Worm (Caenorhabditis elegans) whole organism, L1 larva: Measurements from ENCODE around the gene ife-4.

Experiments
- C04F5.9 ChIP-seq: sonication (generic microtip); optimal IDR thresholded peaks from 2 replicates; lab custom pipeline; 2016; ENCODE audit warnings: missing genetic modification characterization, missing compliant biosample characterization
- F16B12.6 ChIP-seq: fragments of 150-350 bp; optimal IDR thresholded peaks from 2 replicates; lab custom pipeline; 2014; ENCODE audit warnings: missing biosample characterization, missing genetic modification characterization
- aly-2 ChIP-seq: fragments of 150-350 bp; optimal IDR thresholded peaks from 2 replicates; lab custom pipeline; 2014; ENCODE audit warnings: missing biosample characterization, missing genetic modification characterization
- blmp-1 ChIP-seq: fragments of 150-350 bp; optimal IDR thresholded peaks from 2 replicates; lab custom pipeline; 2014; ENCODE audit warnings: missing biosample characterization, missing genetic modification characterization
- ceh-8 ChIP-seq: fragments of 200-800 bp; sonication (Bioruptor generic); optimal IDR thresholded peaks from 2 replicates; lab custom pipeline; 2018; ENCODE audit warnings: mild to moderate bottlenecking, missing genetic modification characterization, moderate library complexity, missing compliant biosample characterization
- ceh-82 ChIP-seq, 3 experiments: fragments of 150-350 bp in 1 of 3; sonication (generic microtip) in 2 of 3; optimal IDR thresholded peaks; 2 replicates each; lab custom pipeline; 2014 to 2017; ENCODE audit warnings: missing biosample characterization in 3 of 3, missing genetic modification characterization in 3 of 3
- ceh-90 ChIP-seq: sonication (generic microtip); optimal IDR thresholded peaks from 2 replicates; lab custom pipeline; 2016; ENCODE audit warnings: missing genetic modification characterization, missing compliant biosample characterization
- dsc-1 ChIP-seq: sonication (generic microtip); optimal IDR thresholded peaks from 2 replicates; lab custom pipeline; 2016; ENCODE audit warnings: mild to moderate bottlenecking, missing genetic modification characterization, missing compliant biosample characterization
- efl-1 ChIP-seq, 4 experiments: fragments of 150-350 bp; optimal IDR thresholded peaks in 3 of 4; peaks in 1 of 4; 1 replicate in 1 of 4; 2 replicates in 3 of 4; lab custom pipeline; 2014; ENCODE audit warnings: missing biosample characterization in 2 of 4, missing genetic modification characterization in 2 of 4, missing genetic modification reagents in 2 of 4
- elt-2 ChIP-seq: sonication (generic microtip); optimal IDR thresholded peaks from 2 replicates; lab custom pipeline; 2016; ENCODE audit warnings: missing genetic modification characterization, mild to moderate bottlenecking, inconsistent platforms, missing compliant biosample characterization, missing genetic modification reagents
- elt-3 ChIP-seq, 6 experiments: fragments of 150-350 bp in 1 of 6; sonication (generic microtip); optimal IDR thresholded peaks; 2 replicates each; lab custom pipeline; 2017 to 2018; ENCODE audit warnings: missing biosample characterization in 6 of 6, missing genetic modification characterization in 6 of 6, inconsistent platforms in 1 of 6
- ets-5 ChIP-seq: fragments of 200-800 bp; sonication (Bioruptor generic); IDR thresholded peaks from 2 replicates; pipeline ENCODE4 v1.3.6; 2022; ENCODE audit warnings: missing genetic modification characterization, missing compliant biosample characterization
- fkh-4 ChIP-seq: sonication (generic microtip); optimal IDR thresholded peaks from 2 replicates; lab custom pipeline; 2016; ENCODE audit warnings: missing compliant biosample characterization, missing genetic modification characterization, borderline replicate concordance
- fos-1 ChIP-seq: fragments of 150-350 bp; optimal IDR thresholded peaks from 2 replicates; lab custom pipeline; 2014; ENCODE audit warnings: missing biosample characterization, missing genetic modification characterization
- grh-1 ChIP-seq: fragments of 200-800 bp; sonication (Bioruptor generic); IDR thresholded peaks from 2 replicates; pipeline ENCODE4 v1.3.6; 2022; ENCODE audit warnings: missing genetic modification reagents, missing genetic modification characterization, missing compliant biosample characterization
- hlh-17 ChIP-seq: fragments of 200-800 bp; sonication (Bioruptor generic); optimal IDR thresholded peaks from 2 replicates; lab custom pipeline; 2018; ENCODE audit warnings: missing genetic modification characterization, mild to moderate bottlenecking, missing compliant biosample characterization, moderate library complexity, borderline replicate concordance
- hpl-2 ChIP-seq: fragments of 150-350 bp; optimal IDR thresholded peaks from 2 replicates; lab custom pipeline; 2014; ENCODE audit warnings: missing biosample characterization, missing genetic modification reagents, missing genetic modification characterization
- jun-1 ChIP-seq: fragments of 150-350 bp; optimal IDR thresholded peaks from 2 replicates; lab custom pipeline; 2014; ENCODE audit warnings: missing biosample characterization, missing genetic modification reagents, missing genetic modification characterization
- lin-13 ChIP-seq: fragments of 150-350 bp; optimal IDR thresholded peaks from 2 replicates; lab custom pipeline; 2014; ENCODE audit warnings: missing biosample characterization, missing genetic modification reagents, missing genetic modification characterization
- lin-14 ChIP-seq: fragments of 200-800 bp; sonication (Bioruptor generic); optimal IDR thresholded peaks from 2 replicates; lab custom pipeline; 2018; ENCODE audit warnings: mild to moderate bottlenecking, missing genetic modification characterization, moderate library complexity, missing compliant biosample characterization
- lin-15B ChIP-seq: fragments of 150-350 bp; sonication (generic microtip); optimal IDR thresholded peaks from 3 replicates; lab custom pipeline; 2014; ENCODE audit warnings: missing biosample characterization, missing genetic modification characterization
- lin-35 ChIP-seq, 2 experiments: fragments of 150-350 bp; optimal IDR thresholded peaks; 2 replicates each; lab custom pipeline; 2014; ENCODE audit warnings: missing biosample characterization in 2 of 2, missing genetic modification characterization in 2 of 2, missing genetic modification reagents in 2 of 2
- lin-39 ChIP-seq: fragments of 150-350 bp; optimal IDR thresholded peaks from 2 replicates; lab custom pipeline; 2014; ENCODE audit warnings: missing biosample characterization, missing genetic modification reagents, missing genetic modification characterization
- lsy-2 ChIP-seq, 2 experiments: fragments of 150-350 bp; optimal IDR thresholded peaks; 2 replicates each; lab custom pipeline; 2014; ENCODE audit warnings: missing biosample characterization in 2 of 2, missing genetic modification characterization in 2 of 2
- mdl-1 ChIP-seq, 2 experiments: fragments of 150-350 bp; optimal IDR thresholded peaks; 2 replicates each; lab custom pipeline; 2014 to 2017; ENCODE audit warnings: missing biosample characterization in 2 of 2, missing genetic modification characterization in 2 of 2, inconsistent platforms in 1 of 2
- mef-2 ChIP-seq: fragments of 150-350 bp; optimal IDR thresholded peaks from 2 replicates; lab custom pipeline; 2014; ENCODE audit warnings: missing biosample characterization, missing genetic modification characterization
- mep-1 ChIP-seq: fragments of 150-350 bp; optimal IDR thresholded peaks from 2 replicates; lab custom pipeline; 2014; ENCODE audit warnings: missing biosample characterization, missing genetic modification characterization
- nhr-28 ChIP-seq: fragments of 150-350 bp; optimal IDR thresholded peaks from 2 replicates; lab custom pipeline; 2014; ENCODE audit warnings: missing biosample characterization, missing genetic modification characterization
- nhr-47 ChIP-seq: sonication (generic microtip); optimal IDR thresholded peaks from 2 replicates; lab custom pipeline; 2016; ENCODE audit warnings: mild to moderate bottlenecking, missing genetic modification characterization, moderate library complexity, missing compliant biosample characterization
- nhr-71 ChIP-seq: sonication (generic microtip); optimal IDR thresholded peaks from 2 replicates; lab custom pipeline; 2016; ENCODE audit warnings: mild to moderate bottlenecking, missing genetic modification characterization, moderate library complexity, missing compliant biosample characterization
- nhr-85 ChIP-seq: sonication (generic microtip); peaks from one replicate; lab custom pipeline; 2016; ENCODE audit warnings: missing genetic modification characterization, inconsistent platforms, missing compliant biosample characterization
- rnt-1 ChIP-seq: sonication (generic microtip); optimal IDR thresholded peaks from 2 replicates; lab custom pipeline; 2016; ENCODE audit warnings: mild to moderate bottlenecking, missing genetic modification characterization, moderate library complexity, missing compliant biosample characterization
- skn-1 ChIP-seq: fragments of 150-350 bp; optimal IDR thresholded peaks from 2 replicates; lab custom pipeline; 2014; ENCODE audit warnings: missing biosample characterization, missing genetic modification characterization
- snpc-4 ChIP-seq: fragments of 150-350 bp; optimal IDR thresholded peaks from 2 replicates; lab custom pipeline; 2014; ENCODE audit warnings: missing biosample characterization, missing genetic modification characterization
- snu-23 ChIP-seq: sonication (generic microtip); optimal IDR thresholded peaks from 2 replicates; lab custom pipeline; 2016; ENCODE audit warnings: missing genetic modification characterization, missing compliant biosample characterization
- swsn-7 ChIP-seq: sonication (generic microtip); optimal IDR thresholded peaks from 2 replicates; lab custom pipeline; 2016; ENCODE audit warnings: missing genetic modification characterization, missing compliant biosample characterization
- tbx-2 ChIP-seq: sonication (generic microtip); optimal IDR thresholded peaks from 2 replicates; lab custom pipeline; 2016; ENCODE audit warnings: missing genetic modification characterization, missing compliant biosample characterization
- unc-62 ChIP-seq: fragments of 150-350 bp; optimal IDR thresholded peaks from 2 replicates; lab custom pipeline; 2014; ENCODE audit warnings: missing biosample characterization, missing genetic modification reagents, missing genetic modification characterization
- unc-86 ChIP-seq: sonication (generic microtip); optimal IDR thresholded peaks from 2 replicates; lab custom pipeline; 2016; ENCODE audit warnings: missing genetic modification characterization, missing compliant biosample characterization
- vab-15 ChIP-seq: sonication (generic microtip); optimal IDR thresholded peaks from 2 replicates; lab custom pipeline; 2017; ENCODE audit warnings: missing genotype, mild to moderate bottlenecking, missing genetic modification characterization, missing compliant biosample characterization
- xbp-1 ChIP-seq: sonication (generic microtip); optimal IDR thresholded peaks from 2 replicates; lab custom pipeline; 2016; ENCODE audit warnings: missing genetic modification characterization, missing compliant biosample characterization
- zag-1 ChIP-seq: fragments of 150-350 bp; optimal IDR thresholded peaks from 2 replicates; lab custom pipeline; 2014; ENCODE audit warnings: missing biosample characterization, missing genetic modification characterization

Gene ife-4

DNA sequence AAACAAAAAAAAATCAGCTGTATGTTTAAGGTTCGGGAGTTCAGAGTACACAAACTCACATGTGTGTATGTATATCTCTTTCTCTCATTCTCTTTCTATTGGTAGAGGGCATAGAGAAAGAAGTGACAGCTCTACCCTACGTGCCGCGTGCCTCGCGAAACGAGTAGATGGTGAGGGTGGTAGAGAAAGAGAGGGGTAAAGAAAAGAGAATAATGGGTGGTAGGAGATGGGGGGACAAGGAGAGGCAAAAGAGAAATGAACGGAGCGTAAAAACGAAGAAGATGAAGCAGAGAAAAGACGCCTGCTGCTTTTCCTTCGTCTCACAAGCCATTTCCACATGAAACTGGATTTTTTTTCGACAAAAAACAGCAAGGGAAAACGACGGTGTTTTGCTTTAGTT is 10.9 kb upstream of the ife-4 start (continued):
- no peak for TF ChIP-seq fkh-4 (tag; lab: Kevin White, UChicago)
- TF ChIP-seq elt-3 (tag; optimal IDR thresholded peaks at IDR 0.05; lab: Kevin White, UChicago) = peak in 2 of 6 experiments; percentile 56 to 84
- TF ChIP-seq aly-2 (tag; lab: Kevin White, UChicago) = peak; percentile 27
- TF ChIP-seq tbx-2 = peak; percentile 93
- 0 out of 2 replicates have a peak, but pooled peaks have one; percentile 17 for TF ChIP-seq grh-1
- TF ChIP-seq hpl-2 (GFP tag; lab: Kevin White, UChicago) = peak; percentile 59
- peak; percentile 65 to 77 for TF ChIP-seq efl-1 (optimal IDR thresholded peaks at IDR 0.05; lab: Kevin White, UChicago)
- peak; percentile 35 to 95 for TF ChIP-seq efl-1 (GFP tag; optimal IDR thresholded peaks at IDR 0.05 in 1 of 2; lab: Kevin White, UChicago)
- peak; percentile 78 to 90 for TF ChIP-seq lsy-2 (tag; optimal IDR thresholded peaks at IDR 0.05; lab: Kevin White, UChicago)
- no peak for TF ChIP-seq hlh-17 (GFP tag; lab: Kevin White, UChicago)

DNA sequence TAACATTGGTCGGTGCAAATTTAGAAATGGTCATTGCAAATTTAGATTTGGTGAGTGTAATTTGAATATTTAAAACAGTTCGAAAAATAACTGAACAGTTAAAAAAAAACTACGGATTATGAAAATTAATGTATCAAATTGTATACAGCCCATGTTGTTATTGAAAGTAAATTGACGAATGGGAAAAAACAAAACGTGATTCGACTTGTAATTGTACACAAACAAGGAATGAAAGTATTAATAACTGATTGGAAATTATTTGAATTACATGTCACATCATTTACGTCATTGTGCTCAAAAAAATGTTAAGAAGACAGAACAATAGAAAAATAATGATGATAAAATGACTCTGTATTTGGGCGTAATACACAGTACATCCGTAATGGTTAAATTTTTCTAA is 9.7 kb upstream of the ife-4 start:
- peak; percentile 16 for TF ChIP-seq nhr-85 (tag; lab: Kevin White, UChicago)
- peak; percentile 16 for TF ChIP-seq lin-39 (tag; lab: Kevin White, UChicago)
- TF ChIP-seq nhr-71 (tag; lab: Kevin White, UChicago) = no peak

DNA sequence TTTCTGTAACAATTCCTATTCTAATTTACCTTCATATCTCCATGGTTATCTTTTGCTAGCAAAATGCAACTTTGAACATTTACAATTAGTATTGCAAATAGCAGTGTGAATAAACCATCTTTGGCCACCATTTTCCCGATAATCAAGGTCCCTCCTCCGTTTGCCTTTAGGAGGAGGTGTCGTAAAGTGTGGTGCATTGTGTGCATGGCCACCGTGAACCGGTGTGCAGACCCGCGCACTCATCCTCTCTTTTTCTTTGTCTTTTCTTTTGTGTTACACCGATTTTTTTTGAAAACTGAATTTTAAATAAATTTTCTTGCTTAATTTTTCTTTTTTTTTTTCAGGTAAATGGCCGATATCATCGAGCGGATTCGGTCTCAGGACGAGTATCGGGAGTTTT is 7.2 kb upstream of the ife-4 start, which contains the start of the genes pigx-1 and rme-6:
Gene pigx-1, minus strand, starts transcription at position 206 of the 400 bp plus-strand sequence.
Gene rme-6, plus strand, starts transcription at position 345 of the 400 bp plus-strand sequence.
- peak; percentile 36 for TF ChIP-seq nhr-47 (tag; lab: Kevin White, UChicago)
- TF ChIP-seq zag-1 = no peak
- TF ChIP-seq efl-1 (optimal IDR thresholded peaks at IDR 0.05; lab: Kevin White, UChicago) = peak; percentile 13 to 14
- peak in 1 of 2 experiments; percentile 45 for TF ChIP-seq efl-1 (GFP tag; optimal IDR thresholded peaks at IDR 0.05 in 1 of 2; lab: Kevin White, UChicago)
- TF ChIP-seq rnt-1 (tag; lab: Kevin White, UChicago) = peak; percentile 3
- TF ChIP-seq lsy-2 (tag; optimal IDR thresholded peaks at IDR 0.05; lab: Kevin White, UChicago) = peak in 1 of 2 experiments; percentile 39
- TF ChIP-seq skn-1 = peak; percentile 40
- TF ChIP-seq xbp-1 = peak; percentile 1
- peak in 1 of 2 experiments; percentile 31 for TF ChIP-seq mdl-1 (tag; optimal IDR thresholded peaks at IDR 0.05; lab: Kevin White, UChicago)
- peak; percentile 51 for TF ChIP-seq mep-1
- peak; percentile 55 for TF ChIP-seq snu-23 (GFP tag; lab: Kevin White, UChicago)
- TF ChIP-seq nhr-28 (tag; lab: Kevin White, UChicago) = no peak
- TF ChIP-seq nhr-71 (tag; lab: Kevin White, UChicago) = peak; percentile 34
- peak; percentile 18 for TF ChIP-seq swsn-7 (tag; lab: Kevin White, UChicago)
- TF ChIP-seq snpc-4 (tag; lab: Kevin White, UChicago) = no peak
- no peak for TF ChIP-seq C04F5.9 (tag; lab: Kevin White, UChicago)
- no peak for TF ChIP-seq jun-1 (tag; lab: Kevin White, UChicago)
- TF ChIP-seq lin-35 (GFP tag; optimal IDR thresholded peaks at IDR 0.05; lab: Kevin White, UChicago) = peak in 1 of 2 experiments; percentile 6
- peak; percentile 18 for TF ChIP-seq blmp-1
- peak in 1 of 3 experiments; percentile 28 for TF ChIP-seq ceh-82 (tag; optimal IDR thresholded peaks at IDR 0.05; lab: Kevin White, UChicago)
- no peak for TF ChIP-seq mef-2 (tag; lab: Kevin White, UChicago)
- TF ChIP-seq hlh-17 (GFP tag; lab: Kevin White, UChicago) = no peak
- peak; percentile 83 for TF ChIP-seq F16B12.6 (tag; lab: Kevin White, UChicago)
- TF ChIP-seq vab-15 (tag; lab: Kevin White, UChicago) = no peak

DNA sequence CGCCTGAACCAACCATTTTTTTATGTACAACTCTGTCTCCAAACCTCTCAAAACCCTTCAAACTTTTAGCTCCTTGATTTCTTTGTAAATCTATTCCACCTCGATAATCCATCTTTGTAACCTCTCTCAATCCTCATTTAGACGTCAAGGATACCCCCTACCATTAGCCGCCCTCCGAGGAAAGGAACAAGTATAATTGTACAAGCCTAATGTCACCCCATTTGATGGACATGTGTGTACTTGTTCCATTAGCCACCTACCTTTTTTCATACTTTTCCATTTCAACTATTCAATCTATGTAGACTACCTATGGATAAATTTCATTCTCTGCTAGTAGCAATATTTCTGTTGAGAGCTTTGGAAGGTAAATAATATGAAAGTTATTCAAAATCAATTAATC is 3.7 kb downstream of the ife-4 start, which contains the start of gene C05D9.4:
Gene C05D9.4, plus strand, starts transcription at position 301 of the 400 bp plus-strand sequence.
- TF ChIP-seq ceh-8 (GFP tag; lab: Kevin White, UChicago) (no peak), xbp-1 (no peak), unc-62 (no peak), lin-13 (GFP tag; lab: Kevin White, UChicago) (no peak), zag-1 (no peak), lsy-2 (tag; optimal IDR thresholded peaks at IDR 0.05; lab: Kevin White, UChicago) (no peak), hlh-17 (GFP tag; lab: Kevin White, UChicago) (no peak), ets-5 (GFP tag; lab: Robert Waterston, UW) (no peak), fos-1 (tag; lab: Kevin White, UChicago) (no peak), unc-86 (no peak), lin-15B (tag; lab: Kevin White, UChicago) (no peak), ceh-82 (tag; optimal IDR thresholded peaks at IDR 0.05; lab: Kevin White, UChicago) (no peak), elt-2 (tag; lab: Kevin White, UChicago) (no peak), dsc-1 (tag; lab: Kevin White, UChicago) (no peak), ceh-90 (tag; lab: Kevin White, UChicago) (no peak), lin-14 (GFP tag; lab: Kevin White, UChicago) (no peak)
